Fruit fly (Drosophila melanogaster): ENCODE data around the gene CG33253.

The CG33253 gene

dm6 chrX:19154998-19155397 is 28.2 kb upstream of the CG33253 start (continued):
- TF ChIP-seq CG3995 (GFP tag; optimal IDR thresholded peaks at IDR 0.05): no peak
- TF ChIP-seq Dref (GFP tag; IDR thresholded peaks at IDR 0.05): no peak
- TF ChIP-seq Pdp1 (GFP tag; optimal IDR thresholded peaks at IDR 0.05): peak; percentile 82 to 93
- TF ChIP-seq CG1792 (GFP tag; optimal IDR thresholded peaks at IDR 0.05): peak; percentile 73
- peak; percentile 23 for TF ChIP-seq schlank (tag; optimal IDR thresholded peaks at IDR 0.05)
- peak; percentile 15 for TF ChIP-seq Hmr (GFP tag; optimal IDR thresholded peaks at IDR 0.05)
- peak; percentile 95 for TF ChIP-seq zfh1 (GFP tag; IDR thresholded peaks at IDR 0.05)
- no peak for TF ChIP-seq CG6175 (GFP tag; IDR thresholded peaks at IDR 0.05)
- peak; percentile 53 for TF ChIP-seq CG4282 (GFP tag; optimal IDR thresholded peaks at IDR 0.05)
- TF ChIP-seq ems (GFP tag; optimal IDR thresholded peaks at IDR 0.05): peak; percentile 85
- TF ChIP-seq prd (optimal IDR thresholded peaks at IDR 0.05): no peak
- peak; percentile 93 for TF ChIP-seq prd (GFP tag; IDR thresholded peaks at IDR 0.05)
- no peak for TF ChIP-seq al (GFP tag; IDR thresholded peaks at IDR 0.05)
- peak; percentile 80 for TF ChIP-seq CG30403 (GFP tag; optimal IDR thresholded peaks at IDR 0.05)
- peak; percentile 89 for TF ChIP-seq CG1529 (GFP tag; optimal IDR thresholded peaks at IDR 0.05)
- no peak for TF ChIP-seq CG11085 (GFP tag; IDR thresholded peaks at IDR 0.05)
- TF ChIP-seq CG7963 (GFP tag; IDR thresholded peaks at IDR 0.05; ENCODE audit: partially characterized antibody): no peak
- TF ChIP-seq ERR (GFP tag; optimal IDR thresholded peaks at IDR 0.05): peak; percentile 43
- TF ChIP-seq Six4 (GFP tag; optimal IDR thresholded peaks at IDR 0.05): peak; percentile 82
- TF ChIP-seq Side (GFP tag; optimal IDR thresholded peaks at IDR 0.05): peak; percentile 81
- peak; percentile 86 for TF ChIP-seq CG12236 (GFP tag; optimal IDR thresholded peaks at IDR 0.05)
- TF ChIP-seq fu2 (GFP tag; optimal IDR thresholded peaks at IDR 0.05): peak; percentile 47
- TF ChIP-seq kay (GFP tag; optimal IDR thresholded peaks at IDR 0.05): peak; percentile 84
- TF ChIP-seq caup (GFP tag; optimal IDR thresholded peaks at IDR 0.05; ENCODE audit: severe bottlenecking): peak; percentile 49
- peak; percentile 94 for TF ChIP-seq bab2 (GFP tag; optimal IDR thresholded peaks at IDR 0.05)
- no peak for TF ChIP-seq pan (optimal IDR thresholded peaks at IDR 0.05)
- peak in 1 of 2 experiments; percentile 75 for TF ChIP-seq pan (GFP tag; optimal IDR thresholded peaks at IDR 0.05 in 1 of 2, IDR thresholded peaks at IDR 0.05 in 1 of 2)
- peak; percentile 83 for TF ChIP-seq Hr3 (GFP tag; optimal IDR thresholded peaks at IDR 0.05)
- TF ChIP-seq cato (GFP tag; optimal IDR thresholded peaks at IDR 0.05; ENCODE audit: borderline replicate concordance): peak; percentile 71
- TF ChIP-seq gce (GFP tag; IDR thresholded peaks at IDR 0.05): peak; percentile 63; the same call in 1 of the 3 replicates
- TF ChIP-seq Lhr (GFP tag; optimal IDR thresholded peaks at IDR 0.05): peak; percentile 78
- TF ChIP-seq gcm (GFP tag; optimal IDR thresholded peaks at IDR 0.05): peak; percentile 88
- no peak for TF ChIP-seq Fer2 (tag; optimal IDR thresholded peaks at IDR 0.05)
- peak; percentile 86 for TF ChIP-seq pnt (GFP tag; optimal IDR thresholded peaks at IDR 0.05)
- TF ChIP-seq CG7745 (tag; optimal IDR thresholded peaks at IDR 0.05): peak; percentile 77
- no peak for TF ChIP-seq CG16813 (GFP tag; IDR thresholded peaks at IDR 0.05; ENCODE audit: partially characterized antibody)
- TF ChIP-seq ro (GFP tag; IDR thresholded peaks at IDR 0.05): peak; percentile 46; the same call in 1 of the 2 replicates
- no peak for TF ChIP-seq BtbVII (GFP tag; optimal IDR thresholded peaks at IDR 0.05)
- peak; percentile 84 for TF ChIP-seq slp2 (GFP tag; optimal IDR thresholded peaks at IDR 0.05)
- TF ChIP-seq E2f1 (GFP tag; IDR thresholded peaks at IDR 0.05): peak; percentile 79
- TF ChIP-seq HHEX (GFP tag; optimal IDR thresholded peaks at IDR 0.05): peak; percentile 72
- peak; percentile 66; the same call in 1 of the 3 replicates for TF ChIP-seq CG11456 (GFP tag; IDR thresholded peaks at IDR 0.05)
- peak; percentile 91 for TF ChIP-seq ATbp (GFP tag; optimal IDR thresholded peaks at IDR 0.05)
- peak; percentile 8 for TF ChIP-seq CG6854 (GFP tag; optimal IDR thresholded peaks at IDR 0.05)
- TF ChIP-seq cwo (GFP tag; optimal IDR thresholded peaks at IDR 0.05): peak; percentile 21
- peak; percentile 91 for TF ChIP-seq CG17361 (GFP tag; IDR thresholded peaks at IDR 0.05)
- TF ChIP-seq Hr51 (GFP tag; optimal IDR thresholded peaks at IDR 0.05): peak; percentile 61 to 78
- no peak for TF ChIP-seq Nf-YC (tag; optimal IDR thresholded peaks at IDR 0.05)
- TF ChIP-seq CG6791 (GFP tag; IDR thresholded peaks at IDR 0.05; ENCODE audit: partially characterized antibody): no peak
- TF ChIP-seq CG2116 (GFP tag; optimal IDR thresholded peaks at IDR 0.05): peak; percentile 41
- peak; percentile 85; the same call in 1 of the 3 replicates for TF ChIP-seq CG2199 (GFP tag; IDR thresholded peaks at IDR 0.05)

All from whole organism, embryonic.